Worm (Caenorhabditis elegans): ENCODE data around the gene C27H6.8.

DNA sequence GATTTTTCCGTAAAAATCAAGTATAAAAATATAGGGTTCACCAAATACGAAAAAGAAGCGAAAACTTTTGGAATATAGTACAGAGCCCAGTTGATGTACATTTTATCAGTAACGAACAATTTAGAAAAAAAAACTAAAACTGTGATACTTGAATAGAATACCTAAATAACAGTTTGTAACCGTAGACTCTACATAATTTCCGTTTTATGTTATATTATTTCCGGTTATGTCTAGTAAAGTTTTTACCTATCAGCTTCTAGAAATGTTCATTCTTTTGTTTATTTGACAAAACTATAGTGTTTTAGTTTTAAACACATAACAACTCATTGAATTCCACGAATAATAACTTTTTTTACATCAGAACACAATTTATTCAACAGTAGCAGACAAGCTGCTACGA is 50.2 kb downstream of the C27H6.8 start, which contains the start of gene srj-33:
- TF ChIP-seq ces-1 (GFP tag; optimal IDR thresholded peaks at IDR 0.05) (no peak), pha-4 (tag; optimal IDR thresholded peaks at IDR 0.05) (no peak), snpc-4 (tag; optimal IDR thresholded peaks at IDR 0.05) (no peak), elt-3 (tag; optimal IDR thresholded peaks at IDR 0.05) (no peak), lsy-2 (tag; optimal IDR thresholded peaks at IDR 0.05) (no peak), nhr-76 (tag; optimal IDR thresholded peaks at IDR 0.05) (no peak)

Measured in whole organism, mixed stage, embryonic.